Worm (Caenorhabditis elegans): ENCODE measurements around the gene F53F4.16.

F53F4.16 gene

ce11 chrV:13658577-13658976 is 37.0 kb upstream of the F53F4.16 start (continued):
- TF ChIP-seq lin-13 (GFP tag; optimal IDR thresholded peaks at IDR 0.05) (no peak), Y75B8A.6 (GFP tag; IDR thresholded peaks at IDR 0.05) (0 out of 2 replicates have a peak, but pooled peaks have one; percentile 36), ctbp-1 (GFP tag; IDR thresholded peaks at IDR 0.05) (peak; percentile 71), pqm-1 (tag; optimal IDR thresholded peaks at IDR 0.05) (peak; percentile 9), hlh-30 (tag; optimal IDR thresholded peaks at IDR 0.05; ENCODE audit: insufficient read depth) (peak; percentile 99), nhr-10 (tag; optimal IDR thresholded peaks at IDR 0.05) (peak; percentile 52), spr-3 (GFP tag; optimal IDR thresholded peaks at IDR 0.05) (peak; percentile 21), nhr-76 (tag; optimal IDR thresholded peaks at IDR 0.05) (peak; percentile 52), ZK546.5 (tag; optimal IDR thresholded peaks at IDR 0.05) (no peak), lim-7 (GFP tag; IDR thresholded peaks at IDR 0.05) (no peak), mep-1 (tag; optimal IDR thresholded peaks at IDR 0.05) (peak; percentile 89), F10B5.3 (tag; optimal IDR thresholded peaks at IDR 0.05) (no peak), dve-1 (tag; optimal IDR thresholded peaks at IDR 0.05; ENCODE audit: insufficient read depth) (peak; percentile 95), duxl-1 (tag; optimal IDR thresholded peaks at IDR 0.05; ENCODE audit: poor library complexity) (peak; percentile 20), ceh-44 (GFP tag; IDR thresholded peaks at IDR 0.05) (no peak), zfp-3 (GFP tag; conservative IDR thresholded peaks at IDR 0.05) (no peak; the same call in none of the 2 replicates), spr-1 (tag; optimal IDR thresholded peaks at IDR 0.05) (peak; percentile 30), set-16 (GFP tag; IDR thresholded peaks at IDR 0.05) (peak; percentile 47; the same call in 1 of the 2 replicates), dmd-8 (GFP tag; IDR thresholded peaks at IDR 0.05) (no peak), saeg-2 (GFP tag; IDR thresholded peaks at IDR 0.05) (peak; percentile 93), zfp-2 (tag; optimal IDR thresholded peaks at IDR 0.05) (no peak), F37D6.2 (tag; optimal IDR thresholded peaks at IDR 0.05) (peak; percentile 32), nhr-11 (tag; optimal IDR thresholded peaks at IDR 0.05) (peak; percentile 80), zip-2 (tag; optimal IDR thresholded peaks at IDR 0.05) (no peak)

- peak; percentile 17; the same call in 1 of the 2 replicates for TF ChIP-seq ceh-20 (GFP tag; IDR thresholded peaks at IDR 0.05)
- peak; percentile 23; the same call in 1 of the 2 replicates for TF ChIP-seq pha-4 (GFP tag; IDR thresholded peaks at IDR 0.05)
- TF ChIP-seq pha-4 (tag; optimal IDR thresholded peaks at IDR 0.05): no peak
- no peak for TF ChIP-seq rbr-2 (tag; optimal IDR thresholded peaks at IDR 0.05)
These were observed 36.3 kb upstream of the F53F4.16 start for ce11 chrV:13657841-13658338.

- TF ChIP-seq php-3 (GFP tag; IDR thresholded peaks at IDR 0.05): peak; percentile 43; the same call in 1 of the 2 replicates
- peak; percentile 96 to 98 for TF ChIP-seq mdl-1 (tag; optimal IDR thresholded peaks at IDR 0.05)
- TF ChIP-seq nhr-48 (tag; optimal IDR thresholded peaks at IDR 0.05): peak; percentile 80
- peak in 1 of 2 experiments; percentile 68 for TF ChIP-seq lsy-2 (tag; optimal IDR thresholded peaks at IDR 0.05)
- peak; percentile 64 for TF ChIP-seq nhr-10 (tag; optimal IDR thresholded peaks at IDR 0.05)
- no peak for TF ChIP-seq F44E2.7 (GFP tag; IDR thresholded peaks at IDR 0.05)
- TF ChIP-seq dmd-6 (GFP tag; IDR thresholded peaks at IDR 0.05): peak; percentile 96
- TF ChIP-seq lin-29 (GFP tag; IDR thresholded peaks at IDR 0.05): peak; percentile 69; the same call in 1 of the 2 replicates
- peak; percentile 1 for TF ChIP-seq nhr-6 (tag; optimal IDR thresholded peaks at IDR 0.05)
- peak; percentile 17 for TF ChIP-seq pqm-1 (tag; optimal IDR thresholded peaks at IDR 0.05)
- no peak for TF ChIP-seq aly-2 (tag; optimal IDR thresholded peaks at IDR 0.05)
- TF ChIP-seq nhr-111 (GFP tag; optimal IDR thresholded peaks at IDR 0.05): no peak
- TF ChIP-seq lin-39 (tag; optimal IDR thresholded peaks at IDR 0.05): no peak
- TF ChIP-seq snpc-1.2 (GFP tag; IDR thresholded peaks at IDR 0.05): no peak
- peak; percentile 36 for TF ChIP-seq mes-2 (tag; optimal IDR thresholded peaks at IDR 0.05; ENCODE audit: poor library complexity, severe bottlenecking)
- peak; percentile 50 for TF ChIP-seq mep-1 (tag; optimal IDR thresholded peaks at IDR 0.05)
- TF ChIP-seq lin-38 (GFP tag; IDR thresholded peaks at IDR 0.05): 0 out of 2 replicates have a peak, but pooled peaks have one; percentile 33
- 0 out of 2 replicates have a peak, but pooled peaks have one; percentile 36 for TF ChIP-seq nhr-42 (GFP tag; IDR thresholded peaks at IDR 0.05)
- peak; percentile 81 for TF ChIP-seq mdt-29 (GFP tag; IDR thresholded peaks at IDR 0.05)
- peak; percentile 39 for TF ChIP-seq dpl-1 (GFP tag; optimal IDR thresholded peaks at IDR 0.05)
- TF ChIP-seq spr-3 (GFP tag; optimal IDR thresholded peaks at IDR 0.05): peak; percentile 11
- peak; percentile 37 for TF ChIP-seq nhr-76 (tag; optimal IDR thresholded peaks at IDR 0.05)
- TF ChIP-seq zfp-3 (GFP tag; conservative IDR thresholded peaks at IDR 0.05): 0 out of 2 replicates have a peak, but pooled peaks have one; percentile 9
- TF ChIP-seq lin-1 (GFP tag; IDR thresholded peaks at IDR 0.05): peak; percentile 83
- TF ChIP-seq T20F7.1 (GFP tag; optimal IDR thresholded peaks at IDR 0.05): peak; percentile 50
- TF ChIP-seq nhr-77 (tag; optimal IDR thresholded peaks at IDR 0.05): peak; percentile 62
These were observed 35.7 kb upstream of the F53F4.16 start for ce11 chrV:13657291-13657690.
